Worm (Caenorhabditis elegans): ENCODE results near the gene mex-6.
A peak's percentile ranks its signal among the peaks of the same experiment; 100 is the strongest.

Gene mex-6

DNA sequence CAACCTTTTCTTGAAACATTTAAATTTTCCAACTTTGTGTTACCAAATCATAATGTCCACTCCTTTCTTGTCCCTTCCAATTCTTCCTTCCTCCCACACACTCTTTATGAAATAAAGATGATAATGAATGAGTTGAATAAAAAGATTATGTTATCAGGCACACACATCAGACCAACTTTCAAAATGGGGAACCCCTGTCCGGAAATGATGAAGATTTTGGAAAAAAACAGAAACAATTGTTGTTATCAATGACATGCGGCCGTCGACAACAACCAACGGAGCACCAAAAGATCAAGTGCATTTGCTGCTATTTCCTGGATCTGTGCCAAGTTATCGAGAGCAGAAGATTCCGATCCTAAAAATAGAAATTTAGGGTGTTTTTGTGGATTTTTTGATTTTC, 40.6 kb upstream of the mex-6 start:
- TF ChIP-seq pqm-1 (tag; optimal IDR thresholded peaks at IDR 0.05): peak; percentile 71
- peak; percentile 72 for TF ChIP-seq elt-2 (tag; optimal IDR thresholded peaks at IDR 0.05)
- no peak for TF ChIP-seq fos-1 (tag; optimal IDR thresholded peaks at IDR 0.05)
- peak; percentile 22 for TF ChIP-seq jun-1 (tag; optimal IDR thresholded peaks at IDR 0.05)

DNA sequence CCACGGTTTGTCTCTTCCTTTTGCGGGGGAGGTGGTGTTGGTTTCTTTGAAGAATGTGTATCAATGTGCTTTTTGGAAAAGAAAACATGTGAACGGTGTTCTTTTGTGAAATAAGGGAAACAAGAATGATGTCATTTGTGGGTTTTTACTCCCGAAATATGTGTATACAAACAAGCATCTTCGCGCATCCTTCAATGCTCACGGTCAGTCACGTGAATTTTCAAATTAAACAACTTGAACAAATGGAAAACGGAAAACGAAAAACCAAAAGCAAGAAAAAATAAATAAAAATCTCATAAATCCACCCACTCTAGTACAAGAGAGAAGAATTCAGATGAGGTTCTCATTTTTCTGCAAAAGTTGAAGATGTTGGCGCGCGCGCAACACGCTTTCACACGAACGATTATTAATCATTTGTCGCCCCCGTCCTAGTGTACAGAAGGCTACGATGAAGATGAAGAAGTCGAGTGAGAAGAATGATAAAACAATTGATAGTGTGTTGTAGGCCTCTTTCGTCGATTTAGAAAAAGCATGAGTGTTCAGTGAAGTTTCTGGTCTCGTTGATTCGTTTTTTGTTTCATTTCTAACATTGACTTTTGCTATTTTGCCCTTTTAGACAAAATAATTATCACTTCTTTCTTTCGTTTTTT, 38.8 kb upstream of the mex-6 start:
- no peak for TF ChIP-seq ZK546.5 (tag; optimal IDR thresholded peaks at IDR 0.05)
- TF ChIP-seq pha-4 (tag; optimal IDR thresholded peaks at IDR 0.05): peak; percentile 91

DNA sequence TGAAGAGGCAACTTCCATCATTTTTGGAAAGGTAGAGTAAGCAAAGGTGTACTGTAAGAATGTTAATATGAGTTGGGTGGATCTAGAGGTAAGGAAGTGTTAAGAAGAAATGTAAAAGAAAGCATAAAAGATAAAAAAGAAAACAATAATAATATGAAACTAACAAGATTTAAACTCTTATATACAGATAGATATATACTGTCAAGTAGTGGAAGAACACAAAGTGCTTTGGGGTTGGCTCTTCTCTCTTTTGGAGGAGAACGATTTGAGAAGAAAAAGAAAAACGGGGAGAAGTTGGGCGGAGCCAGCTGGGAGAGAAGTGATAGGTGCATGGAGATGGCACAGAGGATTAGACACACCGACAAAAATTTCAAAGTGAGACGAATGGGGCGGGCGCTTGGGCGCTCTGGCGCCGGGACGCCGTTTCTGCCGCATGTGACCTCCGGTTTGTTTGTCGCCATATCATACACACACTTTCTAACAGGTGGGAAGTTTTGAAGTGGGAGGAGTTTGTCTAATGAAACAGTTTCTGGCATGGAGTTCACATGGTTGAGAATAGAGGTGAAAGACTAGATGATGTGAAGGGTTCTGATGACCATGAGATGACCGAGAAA, 36.5 kb upstream of the mex-6 start, which contains the start of gene T19H5.4:
Gene T19H5.4 (minus strand): TSS at position 51 of the 614 bp plus-strand sequence.
- TF ChIP-seq nfya-1 (tag; optimal IDR thresholded peaks at IDR 0.05; ENCODE audit: insufficient read depth) (peak; percentile 78), nhr-43 (tag; optimal IDR thresholded peaks at IDR 0.05; ENCODE audit: poor library complexity, severe bottlenecking) (peak; percentile 59), nhr-12 (tag; optimal IDR thresholded peaks at IDR 0.05) (no peak), elt-3 (tag; optimal IDR thresholded peaks at IDR 0.05) (peak in 1 of 3 experiments; percentile 39), nhr-76 (tag; optimal IDR thresholded peaks at IDR 0.05) (no peak), pqm-1 (tag; optimal IDR thresholded peaks at IDR 0.05) (peak; percentile 34), tbx-2 (tag; optimal IDR thresholded peaks at IDR 0.05) (peak; percentile 4), mdl-1 (tag; optimal IDR thresholded peaks at IDR 0.05) (no peak), mml-1 (tag; optimal IDR thresholded peaks at IDR 0.05) (no peak), jun-1 (tag; optimal IDR thresholded peaks at IDR 0.05) (peak; percentile 31), pha-4 (tag; optimal IDR thresholded peaks at IDR 0.05) (peak; percentile 64), fos-1 (tag; optimal IDR thresholded peaks at IDR 0.05) (no peak), ama-1 (optimal IDR thresholded peaks at IDR 0.05) (peak; percentile 16), elt-2 (tag; optimal IDR thresholded peaks at IDR 0.05) (peak; percentile 82), lsy-12 (tag; optimal IDR thresholded peaks at IDR 0.05) (peak; percentile 14), nhr-25 (tag; optimal IDR thresholded peaks at IDR 0.05) (peak; percentile 11)

DNA sequence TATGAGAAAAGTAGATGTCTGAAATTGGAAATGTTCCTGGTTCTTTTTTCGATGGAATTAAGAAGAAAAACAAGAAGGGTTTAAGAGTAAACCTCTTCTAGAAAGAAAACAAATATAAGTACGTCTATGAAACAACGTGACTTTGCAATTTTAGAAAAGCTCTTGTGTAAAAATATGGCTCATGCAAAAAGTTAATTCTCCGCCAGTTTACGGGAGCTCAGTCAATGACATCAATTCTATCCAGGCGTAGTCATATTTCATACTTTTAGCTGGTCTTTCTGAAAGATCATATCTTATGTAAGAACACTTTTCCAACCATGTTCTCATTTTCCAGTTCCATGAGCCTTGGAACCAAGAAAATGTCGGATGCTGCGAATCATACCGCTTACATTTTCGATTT, 34.1 kb upstream of the mex-6 start:
- no peak for TF ChIP-seq nhr-43 (tag; optimal IDR thresholded peaks at IDR 0.05; ENCODE audit: poor library complexity, severe bottlenecking)
- TF ChIP-seq elt-3 (tag; optimal IDR thresholded peaks at IDR 0.05): no peak
- TF ChIP-seq egl-5 (tag; optimal IDR thresholded peaks at IDR 0.05): no peak

DNA sequence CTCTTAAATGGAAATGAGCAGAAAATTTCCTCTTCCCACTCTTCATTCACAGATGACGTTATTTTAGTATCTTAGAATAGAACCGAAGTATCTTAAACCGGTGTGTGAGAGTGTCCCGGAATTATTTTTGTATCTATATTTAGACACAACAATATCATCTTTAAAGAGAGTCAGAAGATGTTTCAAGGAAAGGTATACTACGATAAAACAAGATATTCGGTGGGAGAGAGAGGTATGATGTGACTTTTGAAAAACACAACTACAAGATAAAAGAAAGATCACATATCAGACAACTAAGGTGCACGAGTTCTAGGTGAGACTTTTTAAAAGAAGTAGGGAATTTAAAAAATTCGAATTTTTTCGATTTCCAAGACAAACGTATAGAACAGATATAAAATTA, 33.4 kb upstream of the mex-6 start:
- TF ChIP-seq nhr-43 (tag; optimal IDR thresholded peaks at IDR 0.05; ENCODE audit: poor library complexity, severe bottlenecking): peak; percentile 33
- no peak for TF ChIP-seq mml-1 (tag; optimal IDR thresholded peaks at IDR 0.05)

DNA sequence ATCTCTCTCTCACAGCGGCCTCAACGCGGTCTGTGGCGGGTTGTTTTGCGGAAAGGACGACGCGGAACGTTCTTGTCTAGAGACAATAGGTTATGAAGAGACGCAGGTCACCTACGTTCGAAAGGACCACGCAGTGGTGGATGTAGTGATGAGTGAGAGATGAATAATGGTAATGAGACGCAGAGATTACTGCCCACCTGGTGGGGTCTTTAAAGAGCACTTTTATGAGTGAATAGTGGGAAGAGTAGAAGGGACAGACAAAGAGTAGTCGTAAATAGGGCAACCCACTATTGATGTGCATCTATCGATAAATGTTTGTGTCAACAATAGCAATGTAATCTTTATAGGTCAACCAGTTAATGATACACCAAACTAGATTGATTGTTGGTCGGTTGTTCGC, 32.9 kb upstream of the mex-6 start:
- peak; percentile 40 for TF ChIP-seq pha-4 (tag; optimal IDR thresholded peaks at IDR 0.05)
- TF ChIP-seq hmg-11 (tag; optimal IDR thresholded peaks at IDR 0.05): peak; percentile 19
- TF ChIP-seq fkh-10 (GFP tag; optimal IDR thresholded peaks at IDR 0.05): no peak
- no peak for TF ChIP-seq nhr-76 (tag; optimal IDR thresholded peaks at IDR 0.05)
- TF ChIP-seq sea-2 (GFP tag; optimal IDR thresholded peaks at IDR 0.05): no peak
- TF ChIP-seq ztf-4 (tag; optimal IDR thresholded peaks at IDR 0.05): no peak
- TF ChIP-seq lin-39 (tag; optimal IDR thresholded peaks at IDR 0.05): peak; percentile 8
- TF ChIP-seq daf-12 (tag; optimal IDR thresholded peaks at IDR 0.05): no peak
- no peak for TF ChIP-seq eor-1 (tag; optimal IDR thresholded peaks at IDR 0.05)
- no peak for TF ChIP-seq ztf-11 (tag; optimal IDR thresholded peaks at IDR 0.05)
- no peak for TF ChIP-seq ZK546.5 (tag; optimal IDR thresholded peaks at IDR 0.05)
- TF ChIP-seq ceh-16 (tag; optimal IDR thresholded peaks at IDR 0.05): no peak
- TF ChIP-seq aly-2 (tag; optimal IDR thresholded peaks at IDR 0.05): no peak
- no peak for TF ChIP-seq nhr-12 (tag; optimal IDR thresholded peaks at IDR 0.05)
- TF ChIP-seq skn-1 (tag; optimal IDR thresholded peaks at IDR 0.05): no peak
- no peak for TF ChIP-seq elt-2 (tag; optimal IDR thresholded peaks at IDR 0.05)
